Worm (Caenorhabditis elegans): Measurements from ENCODE around the gene rps-21.

Gene rps-21

DNA sequence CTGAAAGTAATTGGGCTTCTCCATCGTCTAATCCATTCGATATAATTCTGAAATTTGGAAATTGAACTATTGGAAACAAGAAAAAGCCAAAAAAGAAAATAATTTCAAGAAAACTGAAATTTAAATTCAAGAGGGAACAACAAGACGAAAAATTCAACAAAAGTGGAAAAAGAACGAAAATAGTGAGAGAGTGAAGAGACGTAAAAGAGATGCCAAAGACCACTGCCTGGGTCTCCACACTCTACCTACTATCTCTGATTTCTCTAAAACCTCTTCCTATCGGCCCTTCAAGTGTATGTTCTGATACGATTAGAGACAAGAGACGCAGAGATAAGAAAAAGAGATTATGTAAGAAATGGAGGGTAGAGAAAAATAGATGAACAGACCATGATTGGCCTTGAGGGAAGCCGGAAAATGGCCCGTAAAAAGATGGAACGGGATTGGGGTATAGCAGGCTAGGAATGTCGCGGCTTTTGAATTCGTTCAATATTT lies 35.6 kb downstream of the rps-21 start, which contains the start of gene ogt-1 (continued):
- TF ChIP-seq nhr-85 (tag) (peak; percentile 96), lin-15B (tag; optimal IDR thresholded peaks at IDR 0.05) (no peak), nhr-19 (GFP tag; conservative IDR thresholded peaks at IDR 0.05) (peak; percentile 86), mdl-1 (tag; optimal IDR thresholded peaks at IDR 0.05) (peak in 1 of 2 experiments; percentile 79), lin-14 (GFP tag; optimal IDR thresholded peaks at IDR 0.05) (peak; percentile 97), snpc-4 (tag; optimal IDR thresholded peaks at IDR 0.05) (peak; percentile 76), irx-1 (tag; optimal IDR thresholded peaks at IDR 0.05) (peak; percentile 62), egl-13 (tag; optimal IDR thresholded peaks at IDR 0.05) (peak; percentile 32), nhr-77 (tag; optimal IDR thresholded peaks at IDR 0.05) (peak; percentile 71), fkh-8 (tag; optimal IDR thresholded peaks at IDR 0.05) (peak; percentile 46), isw-1 (GFP tag; IDR thresholded peaks at IDR 0.05) (peak; percentile 70), sptf-1 (tag; optimal IDR thresholded peaks at IDR 0.05) (no peak), mab-9 (GFP tag; IDR thresholded peaks at IDR 0.05) (no peak), pag-3 (tag; optimal IDR thresholded peaks at IDR 0.05; ENCODE audit: borderline replicate concordance, insufficient read depth) (peak; percentile 16), jun-1 (tag; optimal IDR thresholded peaks at IDR 0.05) (peak; percentile 68), grh-1 (GFP tag; IDR thresholded peaks at IDR 0.05) (peak; percentile 69), unc-30 (tag; optimal IDR thresholded peaks at IDR 0.05) (no peak), vab-15 (tag; optimal IDR thresholded peaks at IDR 0.05) (no peak), ztf-4 (tag; optimal IDR thresholded peaks at IDR 0.05) (peak; percentile 87), ceh-8 (GFP tag; optimal IDR thresholded peaks at IDR 0.05) (peak; percentile 67), efl-1 (optimal IDR thresholded peaks at IDR 0.05) (peak; percentile 83 to 91), efl-1 (GFP tag; optimal IDR thresholded peaks at IDR 0.05 in 1 of 2) (peak; percentile 61 to 94), nhr-237 (tag; optimal IDR thresholded peaks at IDR 0.05) (peak; percentile 77), swsn-7 (tag; optimal IDR thresholded peaks at IDR 0.05) (peak; percentile 89), C16A3.4 (tag; optimal IDR thresholded peaks at IDR 0.05) (peak; percentile 69), egl-27 (tag; optimal IDR thresholded peaks at IDR 0.05) (peak; percentile 93 to 98)

DNA sequence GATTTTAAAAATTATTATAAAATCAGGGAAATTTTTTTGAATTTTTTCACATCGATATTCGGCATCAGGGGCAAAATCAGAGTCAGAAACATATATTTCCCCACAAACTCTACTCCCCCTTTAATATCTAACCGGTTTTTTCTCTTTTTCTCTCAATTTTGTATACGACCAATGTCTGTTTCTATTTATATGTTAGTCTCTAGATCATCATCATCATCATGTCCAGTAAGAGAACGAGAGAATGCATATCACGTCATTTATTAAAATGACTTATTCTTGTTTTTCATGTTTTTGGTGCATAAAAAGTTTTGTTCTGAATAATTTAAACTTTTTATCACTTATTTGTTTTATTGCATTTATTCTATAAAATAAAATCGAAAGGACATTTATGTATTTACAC lies 36.9 kb downstream of the rps-21 start:
- peak; percentile 26; the same call in 1 of the 2 replicates for TF ChIP-seq nhr-19 (GFP tag; conservative IDR thresholded peaks at IDR 0.05)
- TF ChIP-seq mep-1 (tag; optimal IDR thresholded peaks at IDR 0.05), result no peak
- peak; percentile 51 for TF ChIP-seq lin-14 (GFP tag; optimal IDR thresholded peaks at IDR 0.05)
- TF ChIP-seq fkh-4 (tag; optimal IDR thresholded peaks at IDR 0.05; ENCODE audit: borderline replicate concordance), result no peak
- no peak for TF ChIP-seq egl-13 (tag; optimal IDR thresholded peaks at IDR 0.05)
- peak; percentile 74 for TF ChIP-seq grh-1 (GFP tag; IDR thresholded peaks at IDR 0.05)
- TF ChIP-seq lsy-2 (tag; optimal IDR thresholded peaks at IDR 0.05), result peak in 1 of 2 experiments; percentile 17
- TF ChIP-seq snpc-4 (tag; optimal IDR thresholded peaks at IDR 0.05), result no peak
- peak; percentile 23 for TF ChIP-seq nhr-71 (tag; optimal IDR thresholded peaks at IDR 0.05)
- TF ChIP-seq mab-9 (GFP tag; IDR thresholded peaks at IDR 0.05), result no peak
- peak; percentile 17 for TF ChIP-seq nhr-20 (tag; optimal IDR thresholded peaks at IDR 0.05)
- TF ChIP-seq snu-23 (GFP tag; optimal IDR thresholded peaks at IDR 0.05), result peak; percentile 13
- TF ChIP-seq pqm-1 (tag; optimal IDR thresholded peaks at IDR 0.05), result no peak
- TF ChIP-seq fkh-10 (GFP tag; optimal IDR thresholded peaks at IDR 0.05), result no peak

- TF ChIP-seq elt-2 (tag; optimal IDR thresholded peaks at IDR 0.05) (no peak), nhr-47 (tag; optimal IDR thresholded peaks at IDR 0.05) (no peak), ceh-82 (tag; optimal IDR thresholded peaks at IDR 0.05) (no peak), ces-1 (GFP tag; optimal IDR thresholded peaks at IDR 0.05) (no peak), Y116A8C.19 (tag; optimal IDR thresholded peaks at IDR 0.05; ENCODE audit: borderline replicate concordance) (no peak), alr-1 (tag; optimal IDR thresholded peaks at IDR 0.05; ENCODE audit: borderline replicate concordance) (no peak), pax-3 (tag; optimal IDR thresholded peaks at IDR 0.05) (no peak), lin-35 (GFP tag; optimal IDR thresholded peaks at IDR 0.05) (no peak), blmp-1 (tag; optimal IDR thresholded peaks at IDR 0.05) (no peak)
Measured at ce11 chrIII:7150162-7150561, 39.3 kb downstream of the rps-21 start.
